Worm (Caenorhabditis elegans) whole organism, L4 larva: Measurements from ENCODE around the gene lin-2.
A peak's percentile ranks its signal among the peaks of the same experiment; 100 is the strongest.

Experiments used
- F37D6.2 ChIP-seq: sonication (generic microtip); optimal IDR thresholded peaks from 2 replicates; lab custom pipeline; 2016; ENCODE audit warnings: mild to moderate bottlenecking, missing genetic modification characterization, missing compliant biosample characterization
- T20F7.1 ChIP-seq: fragments of 200-800 bp; sonication (Bioruptor generic); optimal IDR thresholded peaks from 2 replicates; lab custom pipeline; 2018; ENCODE audit warnings: mild to moderate bottlenecking, missing genetic modification characterization, missing compliant biosample characterization
- Y5F2A.4 ChIP-seq: fragments of 200-800 bp; sonication (Bioruptor generic); optimal IDR thresholded peaks from 2 replicates; lab custom pipeline; 2018; ENCODE audit warnings: mild to moderate bottlenecking, missing genetic modification characterization, missing compliant biosample characterization
- aha-1 ChIP-seq: fragments of 150-350 bp; peaks from one replicate; lab custom pipeline; 2014; ENCODE audit warnings: missing biosample characterization, missing genetic modification characterization
- aly-2 ChIP-seq: sonication (generic microtip); optimal IDR thresholded peaks from 2 replicates; lab custom pipeline; 2018; ENCODE audit warnings: missing biosample characterization, missing genetic modification characterization
- ama-1 ChIP-seq: fragments of 150-350 bp; optimal IDR thresholded peaks from 2 replicates; lab custom pipeline; 2014; ENCODE audit warnings: inconsistent platforms, mixed read lengths
- ceh-44 ChIP-seq: fragments of 200-800 bp; sonication (Bioruptor generic); IDR thresholded peaks from 2 replicates; pipeline ENCODE4 v1.3.6; 2022; ENCODE audit warnings: missing genetic modification reagents, missing genetic modification characterization, missing compliant biosample characterization
- daf-12 ChIP-seq: fragments of 150-350 bp; optimal IDR thresholded peaks from 2 replicates; lab custom pipeline; 2014; ENCODE audit warnings: missing biosample characterization, missing genetic modification reagents, missing genetic modification characterization
- daf-16 ChIP-seq, 3 experiments: sonication (generic microtip); optimal IDR thresholded peaks; 2 replicates each; lab custom pipeline; 2016 to 2017; ENCODE audit warnings: missing genetic modification characterization in 3 of 3, missing genetic modification reagents in 3 of 3, mild to moderate bottlenecking in 2 of 3, missing compliant biosample characterization in 2 of 3, missing biosample characterization in 1 of 3, moderate library complexity in 1 of 3
- dmd-6 ChIP-seq: fragments of 200-800 bp; sonication (Bioruptor generic); IDR thresholded peaks from 2 replicates; pipeline ENCODE4 v1.3.6; 2022; ENCODE audit warnings: missing genetic modification reagents, missing genetic modification characterization, missing compliant biosample characterization
- duxl-1 ChIP-seq: sonication (generic microtip); optimal IDR thresholded peaks from 2 replicates; lab custom pipeline; 2016; ENCODE audit warnings: mild to moderate bottlenecking, missing genetic modification characterization, moderate library complexity, missing compliant biosample characterization; ENCODE audit not compliant: poor library complexity
- dve-1 ChIP-seq: sonication (generic microtip); optimal IDR thresholded peaks from 2 replicates; lab custom pipeline; 2017; ENCODE audit warnings: antibody characterized with exemption, mild to moderate bottlenecking, missing genetic modification characterization, missing compliant biosample characterization; ENCODE audit not compliant: insufficient read depth
- egl-43 ChIP-seq: fragments of 200-800 bp; sonication (Bioruptor generic); IDR thresholded peaks from 2 replicates; pipeline ENCODE4 v1.3.6; 2022; ENCODE audit warnings: missing genetic modification reagents, missing genetic modification characterization, missing compliant biosample characterization
- hif-1 ChIP-seq, 2 experiments: sonication (generic microtip); optimal IDR thresholded peaks; 2 replicates each; lab custom pipeline; 2016 to 2017; ENCODE audit warnings: missing compliant biosample characterization in 2 of 2, missing genetic modification characterization in 2 of 2, missing genetic modification reagents in 2 of 2, missing genotype in 2 of 2, mild to moderate bottlenecking in 1 of 2
- hlh-11 ChIP-seq: fragments of 200-800 bp; sonication (Bioruptor generic); optimal IDR thresholded peaks from 2 replicates; lab custom pipeline; 2018; ENCODE audit warnings: mild to moderate bottlenecking, missing genetic modification characterization, missing compliant biosample characterization
- hmg-1.1 ChIP-seq: fragments of 200-800 bp; sonication (Bioruptor generic); IDR thresholded peaks from 2 replicates; pipeline ENCODE4 v1.3.6; 2022; ENCODE audit warnings: missing genetic modification reagents, missing genetic modification characterization, missing compliant biosample characterization
- lin-13 ChIP-seq: fragments of 150-350 bp; optimal IDR thresholded peaks from 2 replicates; lab custom pipeline; 2014; ENCODE audit warnings: missing biosample characterization, missing genetic modification reagents, missing genetic modification characterization
- lin-39 ChIP-seq: fragments of 150-350 bp; optimal IDR thresholded peaks from 2 replicates; lab custom pipeline; 2014; ENCODE audit warnings: missing biosample characterization, missing genetic modification reagents, missing genetic modification characterization
- mep-1 ChIP-seq: fragments of 150-350 bp; sonication (generic microtip); optimal IDR thresholded peaks from 3 replicates; lab custom pipeline; 2014; ENCODE audit warnings: missing biosample characterization, missing genetic modification characterization
- mxl-2 ChIP-seq: fragments of 200-800 bp; sonication (Bioruptor generic); conservative IDR thresholded peaks from 2 replicates; pipeline ENCODE4 v1.3.6; 2022; ENCODE audit warnings: missing genetic modification reagents, missing genetic modification characterization, missing compliant biosample characterization
- mxl-3 ChIP-seq: fragments of 200-800 bp; sonication (Bioruptor generic); optimal IDR thresholded peaks from 2 replicates; lab custom pipeline; 2018; ENCODE audit warnings: mild to moderate bottlenecking, missing genetic modification characterization, missing compliant biosample characterization
- nhr-102 ChIP-seq: sonication (generic microtip); optimal IDR thresholded peaks from 2 replicates; lab custom pipeline; 2016; ENCODE audit warnings: mild to moderate bottlenecking, missing genetic modification characterization, moderate library complexity, missing compliant biosample characterization
- nhr-25 ChIP-seq: sonication (generic microtip); optimal IDR thresholded peaks from 2 replicates; lab custom pipeline; 2017; ENCODE audit warnings: missing genetic modification characterization, mild to moderate bottlenecking, missing compliant biosample characterization, antibody characterized with exemption, moderate library complexity, borderline replicate concordance; ENCODE audit not compliant: insufficient read depth
- nhr-28 ChIP-seq: fragments of 150-350 bp; optimal IDR thresholded peaks from 2 replicates; lab custom pipeline; 2014; ENCODE audit warnings: missing biosample characterization, missing genetic modification characterization
- nhr-41 ChIP-seq: fragments of 200-800 bp; sonication (Bioruptor generic); IDR thresholded peaks from 2 replicates; pipeline ENCODE4 v1.3.6; 2022; ENCODE audit warnings: missing genetic modification reagents, missing genetic modification characterization, missing compliant biosample characterization
- nhr-42 ChIP-seq: fragments of 200-800 bp; sonication (Bioruptor generic); IDR thresholded peaks from 2 replicates; pipeline ENCODE4 v1.3.6; 2022; ENCODE audit warnings: missing genetic modification characterization, missing compliant biosample characterization
- nhr-48 ChIP-seq: sonication (generic microtip); optimal IDR thresholded peaks from 2 replicates; lab custom pipeline; 2016; ENCODE audit warnings: mild to moderate bottlenecking, missing genetic modification characterization, missing compliant biosample characterization
- nhr-77 ChIP-seq: fragments of 150-350 bp; optimal IDR thresholded peaks from 2 replicates; lab custom pipeline; 2014; ENCODE audit warnings: missing biosample characterization, missing genetic modification characterization
- pqm-1 ChIP-seq: sonication (generic microtip); optimal IDR thresholded peaks from 2 replicates; lab custom pipeline; 2017; ENCODE audit warnings: missing biosample characterization, missing genetic modification characterization
- set-16 ChIP-seq: fragments of 200-800 bp; sonication (Bioruptor generic); IDR thresholded peaks from 2 replicates; pipeline ENCODE4 v1.3.6; 2022; ENCODE audit warnings: missing genetic modification reagents, missing genetic modification characterization, missing compliant biosample characterization
- skn-1 ChIP-seq: fragments of 150-350 bp; optimal IDR thresholded peaks from 2 replicates; lab custom pipeline; 2014; ENCODE audit warnings: missing biosample characterization, missing genetic modification characterization
- spr-3 ChIP-seq: fragments of 200-800 bp; sonication (Bioruptor generic); optimal IDR thresholded peaks from 2 replicates; lab custom pipeline; 2018; ENCODE audit warnings: mild to moderate bottlenecking, missing genetic modification characterization, missing compliant biosample characterization
- tag-97 ChIP-seq: fragments of 200-800 bp; sonication (Bioruptor generic); IDR thresholded peaks from 2 replicates; pipeline ENCODE4 v1.3.6; 2022; ENCODE audit warnings: missing genetic modification characterization, missing compliant biosample characterization
- unc-130 ChIP-seq: sonication (generic microtip); optimal IDR thresholded peaks from 2 replicates; lab custom pipeline; 2016; ENCODE audit warnings: missing genetic modification reagents, missing genetic modification characterization, missing compliant biosample characterization
- unc-39 ChIP-seq: sonication (generic microtip); optimal IDR thresholded peaks from 2 replicates; lab custom pipeline; 2017; ENCODE audit warnings: missing biosample characterization, missing genetic modification characterization
- zag-1 ChIP-seq: fragments of 150-350 bp; optimal IDR thresholded peaks from 2 replicates; lab custom pipeline; 2014; ENCODE audit warnings: missing biosample characterization, missing genetic modification characterization
- ztf-11 ChIP-seq: fragments of 150-350 bp; optimal IDR thresholded peaks from 2 replicates; lab custom pipeline; 2014; ENCODE audit warnings: missing biosample characterization, missing genetic modification characterization
- ztf-7 ChIP-seq: fragments of 150-350 bp; optimal IDR thresholded peaks from 2 replicates; lab custom pipeline; 2014; ENCODE audit warnings: missing biosample characterization, missing genetic modification characterization

lin-2 gene

ce11 chrX:12449262-12449942, 35.6 kb upstream of the lin-2 start, which contains the start of gene T18D3.6 (continued):
- TF ChIP-seq mep-1 (peak; percentile 13), unc-39 (tag; lab: Kevin White, UChicago) (no peak), dve-1 (tag; lab: Kevin White, UChicago) (peak; percentile 56)

ce11 chrX:12447639-12448038, 33.8 kb upstream of the lin-2 start:
- TF ChIP-seq egl-43 (GFP tag; lab: Robert Waterston, UW) (0 out of 2 replicates have a peak, but pooled peaks have one; percentile 26), set-16 (GFP tag; lab: Robert Waterston, UW) (peak; percentile 77)

- TF ChIP-seq egl-43 (GFP tag; lab: Robert Waterston, UW) (no peak), nhr-48 (tag; lab: Kevin White, UChicago) (no peak), nhr-41 (GFP tag; lab: Robert Waterston, UW) (no peak), ceh-44 (GFP tag; lab: Robert Waterston, UW) (no peak), spr-3 (GFP tag; lab: Kevin White, UChicago) (no peak), nhr-25 (tag; lab: Kevin White, UChicago) (no peak), aly-2 (tag; lab: Kevin White, UChicago) (no peak), lin-39 (tag; lab: Kevin White, UChicago) (no peak), mxl-2 (GFP tag; lab: Robert Waterston, UW) (no peak), daf-12 (tag; lab: Kevin White, UChicago) (no peak), ztf-7 (tag; lab: Kevin White, UChicago) (peak; percentile 1), hlh-11 (tag; lab: Kevin White, UChicago) (peak; percentile 37), aha-1 (tag; lab: Kevin White, UChicago) (no peak), Y5F2A.4 (GFP tag; lab: Kevin White, UChicago) (no peak), T20F7.1 (no peak), F37D6.2 (no peak), ztf-11 (tag; lab: Kevin White, UChicago) (no peak), dmd-6 (peak; percentile 37; the same call in 1 of the 2 replicates), nhr-102 (tag; lab: Kevin White, UChicago) (no peak), nhr-28 (tag; lab: Kevin White, UChicago) (peak; percentile 75), hif-1 (tag; optimal IDR thresholded peaks at IDR 0.05; lab: Kevin White, UChicago) (no peak), duxl-1 (tag; lab: Kevin White, UChicago) (no peak), lin-13 (no peak), dve-1 (tag; lab: Kevin White, UChicago) (peak; percentile 55), ama-1 (lab: Kevin White, UChicago) (no peak), unc-39 (tag; lab: Kevin White, UChicago) (no peak), skn-1 (tag; lab: Kevin White, UChicago) (no peak), nhr-42 (GFP tag; lab: Robert Waterston, UW) (no peak), unc-130 (GFP tag; lab: Kevin White, UChicago) (no peak), zag-1 (tag; lab: Kevin White, UChicago) (no peak), mxl-3 (GFP tag; lab: Kevin White, UChicago) (no peak), daf-16 (GFP tag; optimal IDR thresholded peaks at IDR 0.05; lab: Kevin White, UChicago) (no peak), daf-16 (tag; optimal IDR thresholded peaks at IDR 0.05; lab: Kevin White, UChicago) (peak; percentile 90), pqm-1 (tag; lab: Kevin White, UChicago) (peak; percentile 73), nhr-77 (no peak), tag-97 (GFP tag; lab: Robert Waterston, UW) (no peak), hmg-1.1 (no peak)
Observed at ce11 chrX:12446572-12446971, 32.7 kb upstream of the lin-2 start.
